Fruit fly (Drosophila melanogaster) whole organism: ENCODE measurements around the gene CG6254.

Experiments
- CG8478 ChIP-seq: fragments of >200 bp; optimal IDR thresholded peaks from 2 replicates; lab custom pipeline; 2018; ENCODE audit warnings: inconsistent platforms
- Dll ChIP-seq: fragments of >200 bp; optimal IDR thresholded peaks from 2 replicates; lab custom pipeline; 2017
- EcR ChIP-seq, 2 experiments: fragments of >200 bp; optimal IDR thresholded peaks; 2 replicates each; lab custom pipeline; 2017; ENCODE audit warnings: missing biosample characterization in 2 of 2, missing genetic modification characterization in 2 of 2, missing genetic modification reagents in 2 of 2
- pan ChIP-seq: fragments of >200 bp; optimal IDR thresholded peaks from 2 replicates; lab custom pipeline; 2017
- psq ChIP-seq: fragments of >200 bp; optimal IDR thresholded peaks from 2 replicates; lab custom pipeline; 2017
- usp ChIP-seq: fragments of >200 bp; optimal IDR thresholded peaks from 2 replicates; lab custom pipeline; 2017; ENCODE audit warnings: missing biosample characterization, missing genetic modification characterization, mixed read lengths

The CG6254 gene

dm6 chr3R:10119592-10119991 is 41.5 kb downstream of the CG6254 start:
- no peak for TF ChIP-seq psq (lab: Kevin White, UChicago)
- TF ChIP-seq usp (GFP tag; lab: Kevin White, UChicago) = no peak
- no peak for TF ChIP-seq Dll (lab: Kevin White, UChicago)
- TF ChIP-seq EcR (GFP tag; optimal IDR thresholded peaks at IDR 0.05; lab: Kevin White, UChicago) = no peak

DNA sequence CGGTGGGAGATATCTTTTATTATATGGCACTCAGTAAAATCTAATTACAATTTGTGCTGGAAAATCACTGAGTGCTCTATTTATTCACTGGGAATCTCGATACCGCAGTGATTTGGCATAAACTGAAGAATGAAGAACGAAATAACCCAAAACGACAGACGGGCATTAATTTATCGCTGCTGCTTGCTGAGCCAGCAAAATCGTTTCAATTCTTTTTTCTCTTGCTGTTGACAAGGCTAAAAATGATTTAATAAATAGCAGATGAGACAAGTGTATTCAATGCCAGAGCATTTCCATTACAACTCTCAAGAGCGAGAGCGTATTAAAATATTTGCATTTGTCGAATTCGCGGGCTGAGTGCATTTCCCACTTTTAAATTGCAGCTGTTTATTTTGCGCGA is 45.3 kb downstream of the CG6254 start:
- TF ChIP-seq EcR (GFP tag; optimal IDR thresholded peaks at IDR 0.05; lab: Kevin White, UChicago) (no peak), usp (GFP tag; lab: Kevin White, UChicago) (no peak), pan (no peak), Dll (lab: Kevin White, UChicago) (no peak), psq (lab: Kevin White, UChicago) (no peak), CG8478 (no peak)

- no peak for TF ChIP-seq usp (GFP tag; lab: Kevin White, UChicago)
- TF ChIP-seq EcR (GFP tag; optimal IDR thresholded peaks at IDR 0.05; lab: Kevin White, UChicago) = no peak
- TF ChIP-seq Dll (lab: Kevin White, UChicago) = no peak
- TF ChIP-seq pan = no peak
- no peak for TF ChIP-seq psq (lab: Kevin White, UChicago)
- no peak for TF ChIP-seq CG8478
Observed at dm6 chr3R:10114915-10115534, 46.1 kb downstream of the CG6254 start.

DNA sequence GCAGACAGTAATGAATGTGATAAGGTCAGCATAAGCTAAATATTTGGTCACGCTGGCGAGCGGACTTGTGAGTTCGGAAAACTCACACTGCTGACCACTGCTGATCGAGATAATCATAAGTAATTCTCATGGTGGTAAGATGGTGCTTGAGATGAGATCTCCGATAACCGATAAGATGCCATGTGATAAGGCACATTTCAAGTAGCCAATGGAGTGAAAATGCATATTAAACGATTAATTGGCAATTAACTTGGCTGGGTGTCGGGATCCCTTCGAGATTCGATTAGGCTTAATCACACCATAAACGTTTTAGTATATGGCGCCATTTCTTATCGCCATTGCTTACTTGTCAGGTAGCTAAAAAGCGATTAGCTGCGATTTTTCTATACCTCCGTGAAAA is 47.4 kb downstream of the CG6254 start:
- TF ChIP-seq pan (no peak), psq (lab: Kevin White, UChicago) (no peak), CG8478 (no peak), usp (GFP tag; lab: Kevin White, UChicago) (no peak), Dll (lab: Kevin White, UChicago) (no peak), EcR (GFP tag; optimal IDR thresholded peaks at IDR 0.05; lab: Kevin White, UChicago) (no peak)

dm6 chr3R:10112195-10112594 is 48.9 kb downstream of the CG6254 start, which contains the start of gene CAH7:
Gene CAH7 (plus strand): TSS chr3R:10112237.
- TF ChIP-seq CG8478 = no peak
- no peak for TF ChIP-seq usp (GFP tag; lab: Kevin White, UChicago)
- no peak for TF ChIP-seq psq (lab: Kevin White, UChicago)
- TF ChIP-seq pan = no peak
- no peak for TF ChIP-seq EcR (GFP tag; optimal IDR thresholded peaks at IDR 0.05; lab: Kevin White, UChicago)
- TF ChIP-seq Dll (lab: Kevin White, UChicago) = no peak

dm6 chr3R:10111815-10112185 is 49.3 kb downstream of the CG6254 start:
- TF ChIP-seq Dll (lab: Kevin White, UChicago) (no peak), EcR (GFP tag; optimal IDR thresholded peaks at IDR 0.05; lab: Kevin White, UChicago) (no peak), psq (lab: Kevin White, UChicago) (no peak), pan (no peak), CG8478 (no peak), usp (GFP tag; lab: Kevin White, UChicago) (no peak)

DNA sequence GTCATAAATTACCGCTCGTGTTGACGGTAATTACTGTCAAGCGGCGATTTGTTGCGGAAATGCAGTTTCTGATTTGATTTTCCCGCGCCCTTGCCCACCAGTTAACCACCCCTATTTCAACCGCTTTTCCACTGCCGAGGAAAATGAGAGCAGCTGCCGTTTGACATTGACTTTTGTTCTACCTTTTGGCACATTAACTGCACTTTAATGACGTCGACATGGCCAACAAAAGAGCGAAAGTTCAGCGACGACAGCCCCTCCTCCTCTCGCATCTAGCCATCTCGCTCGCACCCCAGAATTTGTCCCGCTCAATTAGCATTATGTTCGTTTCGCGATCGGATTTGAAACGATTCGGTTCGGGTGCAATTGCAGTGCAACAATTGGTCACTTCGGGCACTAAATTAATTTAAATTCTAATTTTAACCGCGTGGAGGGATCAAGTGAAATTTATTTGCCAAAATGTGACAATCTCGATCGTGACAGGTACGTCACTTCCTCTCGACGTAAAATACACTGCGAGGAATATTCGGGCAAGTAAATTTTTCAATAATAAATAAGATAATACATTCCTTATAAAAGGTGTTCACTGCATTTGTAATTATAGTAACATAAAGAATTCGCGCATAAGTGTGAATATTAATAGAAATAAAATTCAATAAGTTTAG is 49.8 kb downstream of the CG6254 start:
- TF ChIP-seq Dll (lab: Kevin White, UChicago) (no peak), usp (GFP tag; lab: Kevin White, UChicago) (no peak), psq (lab: Kevin White, UChicago) (no peak), pan (no peak), EcR (GFP tag; optimal IDR thresholded peaks at IDR 0.05; lab: Kevin White, UChicago) (no peak), CG8478 (no peak)

dm6 chr3R:10109938-10110337 is 51.2 kb downstream of the CG6254 start, which contains the start of gene Fmr1:
Gene Fmr1 (minus strand): TSS chr3R:10110121.
- no peak for TF ChIP-seq usp (GFP tag; lab: Kevin White, UChicago)
- TF ChIP-seq CG8478 = no peak
- TF ChIP-seq EcR (GFP tag; optimal IDR thresholded peaks at IDR 0.05; lab: Kevin White, UChicago) = peak in 1 of 2 experiments; percentile 23

DNA sequence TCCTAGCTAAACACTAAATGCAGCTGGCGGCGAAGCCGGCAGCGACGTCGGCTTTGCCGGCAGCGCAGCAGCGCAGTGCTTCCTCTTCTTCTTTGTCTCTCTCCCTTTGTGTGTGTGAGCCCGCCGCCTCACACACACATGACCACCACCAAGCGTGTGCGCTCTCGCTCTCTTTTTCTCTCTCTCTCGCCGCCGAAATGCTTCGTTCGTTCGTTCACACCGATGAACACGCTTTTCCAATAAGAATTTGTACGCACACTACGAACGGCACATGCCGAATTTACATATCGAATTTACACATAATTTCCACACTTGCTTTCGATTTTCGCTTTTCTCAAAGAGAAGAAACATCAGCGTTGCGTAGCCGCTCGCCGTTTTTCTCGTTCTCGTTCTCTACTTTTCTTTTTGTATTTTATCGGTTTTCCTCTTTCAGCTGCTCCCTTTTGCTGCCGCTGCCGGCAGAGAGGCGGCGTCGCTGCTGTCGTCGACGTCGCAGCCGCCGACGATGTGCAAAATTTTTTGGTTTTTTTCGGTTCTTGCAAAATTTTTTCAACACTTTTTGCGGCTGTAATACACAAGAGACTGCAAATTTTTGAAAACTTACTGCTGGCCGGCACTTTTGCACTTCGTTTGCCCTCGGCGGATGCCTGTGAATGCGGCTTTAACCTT is 51.8 kb downstream of the CG6254 start:
- TF ChIP-seq pan (no peak), usp (GFP tag; lab: Kevin White, UChicago) (no peak), Dll (lab: Kevin White, UChicago) (peak; percentile 95), psq (lab: Kevin White, UChicago) (no peak), CG8478 (no peak), EcR (GFP tag; optimal IDR thresholded peaks at IDR 0.05; lab: Kevin White, UChicago) (peak in 1 of 2 experiments; percentile 51)
